Worm (Caenorhabditis elegans): Measurements from ENCODE around the gene lipl-5.

The lipl-5 gene

DNA sequence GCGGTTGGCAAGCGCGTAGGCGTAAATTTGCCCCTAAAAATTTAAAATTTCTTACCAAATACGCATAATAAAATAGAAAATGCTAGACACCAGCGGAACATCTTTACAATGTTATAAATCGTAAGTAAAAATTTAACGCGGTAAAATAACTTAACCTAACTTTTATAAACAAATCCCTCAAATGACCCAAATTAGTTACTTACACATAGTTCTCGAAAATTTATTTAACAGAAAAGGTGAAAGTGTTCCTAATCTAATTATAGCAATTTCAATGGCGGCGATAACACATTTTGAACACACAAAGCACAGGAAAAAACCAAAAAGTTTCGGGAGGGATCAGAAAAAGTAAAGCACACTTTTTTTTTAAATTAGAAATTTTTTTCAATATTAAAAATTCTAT lies 5.4 kb upstream of the lipl-5 start, which contains the start of gene mltn-8:
TSS of gene mltn-8 (minus strand) at position 101 of the 400 bp plus-strand sequence.
- TF ChIP-seq pag-3 (tag; optimal IDR thresholded peaks at IDR 0.05; ENCODE audit: borderline replicate concordance) (no peak), K02D7.2 (tag; optimal IDR thresholded peaks at IDR 0.05) (no peak), ahr-1 (tag; optimal IDR thresholded peaks at IDR 0.05) (no peak), fkh-10 (GFP tag; optimal IDR thresholded peaks at IDR 0.05) (no peak), lin-11 (tag; optimal IDR thresholded peaks at IDR 0.05) (no peak), ceh-19 (GFP tag; optimal IDR thresholded peaks at IDR 0.05) (no peak), ama-1 (optimal IDR thresholded peaks at IDR 0.05) (no peak), K09A11.1 (tag; optimal IDR thresholded peaks at IDR 0.05; ENCODE audit: insufficient read depth) (no peak), dmd-4 (tag; optimal IDR thresholded peaks at IDR 0.05; ENCODE audit: borderline replicate concordance) (no peak), C38D4.7 (GFP tag; optimal IDR thresholded peaks at IDR 0.05) (no peak), T23F11.4 (GFP tag; optimal IDR thresholded peaks at IDR 0.05) (no peak), pax-1 (tag; optimal IDR thresholded peaks at IDR 0.05) (no peak), sdc-2 (tag; optimal IDR thresholded peaks at IDR 0.05) (no peak), ceh-45 (GFP tag; IDR thresholded peaks at IDR 0.05) (no peak), nhr-11 (tag; optimal IDR thresholded peaks at IDR 0.05) (no peak)

DNA sequence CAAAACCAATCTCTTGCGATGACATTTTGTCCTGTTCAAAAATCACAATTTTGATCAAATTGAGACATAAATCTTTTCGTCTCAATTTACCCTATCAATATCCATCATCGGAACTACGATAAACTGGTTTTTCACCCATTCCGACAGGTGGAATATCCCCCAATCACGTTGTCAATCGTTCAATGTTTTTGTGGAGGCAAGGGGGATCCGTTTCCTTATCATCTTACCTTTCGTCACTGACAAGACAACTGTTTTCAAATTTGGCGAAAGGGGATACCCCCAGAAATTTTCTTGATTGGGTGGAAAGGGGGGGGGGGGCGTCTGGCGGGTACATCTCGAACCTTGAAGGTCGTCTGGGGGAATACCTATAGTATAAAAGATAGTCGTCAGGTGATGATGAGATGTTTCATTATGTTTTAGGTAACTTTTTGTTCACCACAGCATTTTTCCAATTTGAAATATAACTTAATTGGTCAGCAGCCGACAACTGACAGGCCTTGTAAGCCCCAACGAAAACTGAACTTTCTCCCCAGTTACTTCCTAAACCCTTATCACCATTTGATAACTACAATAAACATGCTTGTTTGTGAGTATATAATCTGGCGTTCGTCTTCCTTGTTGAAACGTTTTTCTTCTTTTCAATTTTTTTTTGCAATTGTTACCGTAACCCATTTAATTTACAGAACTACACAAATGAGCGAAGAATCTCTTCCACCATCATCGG lies 4.2 kb upstream of the lipl-5 start, which contains the start of gene ZK6.8:
TSS of gene ZK6.8 (plus strand) at position 682 of the 724 bp plus-strand sequence.
- TF ChIP-seq ref-2 (tag; optimal IDR thresholded peaks at IDR 0.05) (no peak), unc-55 (GFP tag; optimal IDR thresholded peaks at IDR 0.05) (no peak), elt-4 (tag; optimal IDR thresholded peaks at IDR 0.05) (no peak)

DNA sequence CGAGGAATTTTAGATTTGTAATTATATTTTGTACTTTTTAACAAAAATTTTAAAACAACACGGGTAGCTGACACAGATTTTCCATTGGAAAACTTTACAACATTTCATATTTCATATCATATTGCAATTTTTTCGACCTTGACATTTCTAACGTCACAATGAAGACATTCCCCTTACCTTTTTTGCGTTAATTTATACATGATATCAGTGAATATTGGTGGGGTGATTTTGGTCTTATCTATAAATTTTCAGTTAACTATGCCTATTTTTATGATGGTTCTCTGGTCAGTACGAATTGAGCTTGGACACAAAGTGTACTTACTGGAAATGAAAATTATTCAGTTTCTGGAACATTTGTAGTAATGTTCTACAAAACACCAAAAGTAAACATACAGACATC lies 1.0 kb upstream of the lipl-5 start:
- no peak for TF ChIP-seq T23F11.4 (GFP tag; optimal IDR thresholded peaks at IDR 0.05)
- no peak for TF ChIP-seq madf-2 (tag; optimal IDR thresholded peaks at IDR 0.05)
- TF ChIP-seq tbx-2 (tag; optimal IDR thresholded peaks at IDR 0.05), result no peak
- TF ChIP-seq ttx-3 (tag; optimal IDR thresholded peaks at IDR 0.05), result no peak
- TF ChIP-seq unc-3 (GFP tag; conservative IDR thresholded peaks at IDR 0.05), result no peak
- TF ChIP-seq unc-3 (tag; optimal IDR thresholded peaks at IDR 0.05), result no peak
- no peak for TF ChIP-seq pros-1 (tag; optimal IDR thresholded peaks at IDR 0.05)
- no peak for TF ChIP-seq Y22D7AL.16 (tag; optimal IDR thresholded peaks at IDR 0.05)
- TF ChIP-seq ama-1 (optimal IDR thresholded peaks at IDR 0.05), result no peak
- no peak for TF ChIP-seq C38D4.7 (GFP tag; optimal IDR thresholded peaks at IDR 0.05)
- no peak for TF ChIP-seq nhr-232 (tag; optimal IDR thresholded peaks at IDR 0.05)
- TF ChIP-seq mec-3 (tag; optimal IDR thresholded peaks at IDR 0.05; ENCODE audit: borderline replicate concordance), result no peak
- no peak for TF ChIP-seq ceh-24 (tag; optimal IDR thresholded peaks at IDR 0.05)
- TF ChIP-seq ets-4 (tag; optimal IDR thresholded peaks at IDR 0.05), result no peak

DNA sequence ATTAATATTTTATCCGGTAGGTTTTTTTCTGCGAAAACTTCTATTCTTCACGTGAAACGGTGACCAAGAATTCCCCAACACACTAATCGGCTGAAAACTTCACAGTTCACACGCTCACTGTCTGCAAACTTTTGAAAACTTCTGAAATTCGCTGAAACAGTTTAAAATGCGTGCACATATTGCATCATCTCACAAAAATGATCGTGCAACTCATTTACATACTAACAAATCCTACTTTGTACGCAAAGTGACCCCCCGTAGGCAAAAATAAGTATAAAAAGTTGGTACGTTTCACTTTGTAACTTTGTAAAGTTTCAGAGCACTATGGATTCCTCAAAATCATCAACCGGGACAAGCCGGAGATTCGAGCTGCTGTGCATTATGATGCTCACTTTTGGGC lies 2.9 kb downstream of the lipl-5 start, which contains the start of gene ZK6.6:
TSS of gene ZK6.6 (plus strand) at position 301 of the 400 bp plus-strand sequence.
- TF ChIP-seq hlh-13 (GFP tag; optimal IDR thresholded peaks at IDR 0.05) (no peak), ref-2 (tag; optimal IDR thresholded peaks at IDR 0.05) (no peak), pha-4 (tag; optimal IDR thresholded peaks at IDR 0.05) (no peak)

DNA sequence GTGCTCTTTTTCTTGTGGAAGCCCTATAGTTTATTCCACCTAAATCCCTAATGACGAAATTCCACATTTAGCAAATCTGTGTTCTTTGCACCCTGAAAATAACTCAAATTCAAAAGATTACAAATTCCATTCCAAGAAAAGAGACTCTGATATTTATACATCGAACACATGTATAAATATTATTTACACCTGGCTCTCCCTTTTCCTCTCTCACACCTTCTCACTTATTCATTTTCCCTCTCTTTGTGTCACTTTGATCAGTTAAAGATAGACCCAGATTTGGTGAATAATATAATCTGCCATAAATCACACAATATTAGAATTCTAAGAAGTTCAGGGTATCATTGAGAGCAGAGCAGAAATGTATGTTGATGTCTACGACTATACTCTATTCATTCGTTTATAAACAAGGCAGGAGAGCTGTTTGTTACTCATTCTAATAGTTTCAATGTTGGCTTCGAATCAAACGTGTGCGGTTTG lies 6.7 kb downstream of the lipl-5 start, which contains the start of gene nhr-254:
TSS of gene nhr-254 (plus strand) at position 430 of the 480 bp plus-strand sequence.
- TF ChIP-seq sdc-2 (tag; optimal IDR thresholded peaks at IDR 0.05) (no peak), unc-3 (GFP tag; conservative IDR thresholded peaks at IDR 0.05) (no peak), unc-3 (tag; optimal IDR thresholded peaks at IDR 0.05) (no peak), C38D4.7 (GFP tag; optimal IDR thresholded peaks at IDR 0.05) (no peak), ceh-34 (tag; optimal IDR thresholded peaks at IDR 0.05) (no peak), pqm-1 (tag; optimal IDR thresholded peaks at IDR 0.05) (no peak), ceh-6 (GFP tag; optimal IDR thresholded peaks at IDR 0.05) (no peak), ceh-30 (tag; optimal IDR thresholded peaks at IDR 0.05) (no peak), ceh-9 (tag; optimal IDR thresholded peaks at IDR 0.05) (no peak), syd-9 (tag; optimal IDR thresholded peaks at IDR 0.05) (no peak), ets-4 (tag; optimal IDR thresholded peaks at IDR 0.05) (no peak), fax-1 (tag; optimal IDR thresholded peaks at IDR 0.05) (no peak)
